Worm (Caenorhabditis elegans) whole organism, L2 larva: ENCODE data around the gene T10H9.8.
A peak's percentile ranks its signal among the peaks of the same experiment; 100 is the strongest.

Experiments used
- C34F6.9 ChIP-seq: fragments of 150-350 bp; optimal IDR thresholded peaks from 2 replicates; lab custom pipeline; 2014; ENCODE audit warnings: missing biosample characterization, missing genetic modification characterization
- F13H6.1 ChIP-seq: sonication (generic microtip); optimal IDR thresholded peaks from 2 replicates; lab custom pipeline; 2016; ENCODE audit warnings: missing genetic modification characterization, missing compliant biosample characterization
- R02D3.7 ChIP-seq: fragments of 150-350 bp; optimal IDR thresholded peaks from 2 replicates; lab custom pipeline; 2014; ENCODE audit warnings: missing biosample characterization, missing genetic modification characterization
- Y55F3AM.14 ChIP-seq: fragments of 200-800 bp; sonication (Bioruptor generic); optimal IDR thresholded peaks from 2 replicates; lab custom pipeline; 2018; ENCODE audit warnings: mild to moderate bottlenecking, missing genetic modification characterization, missing compliant biosample characterization
- ama-1 ChIP-seq: fragments of 150-350 bp; optimal IDR thresholded peaks from 2 replicates; lab custom pipeline; 2018; ENCODE audit warnings: inconsistent platforms
- blmp-1 ChIP-seq: sonication (generic microtip); optimal IDR thresholded peaks from 2 replicates; lab custom pipeline; 2017; ENCODE audit warnings: missing genetic modification characterization, mild to moderate bottlenecking, missing compliant biosample characterization, antibody characterized with exemption, moderate library complexity; ENCODE audit not compliant: insufficient read depth
- dmd-4 ChIP-seq: sonication (generic microtip); optimal IDR thresholded peaks from 2 replicates; lab custom pipeline; 2017; ENCODE audit warnings: missing biosample characterization, missing genetic modification characterization
- egl-27 ChIP-seq: sonication (generic microtip); optimal IDR thresholded peaks from 3 replicates; lab custom pipeline; 2017; ENCODE audit warnings: missing biosample characterization, missing genetic modification reagents, missing genetic modification characterization
- elt-1 ChIP-seq: fragments of 150-350 bp; optimal IDR thresholded peaks from 2 replicates; lab custom pipeline; 2014; ENCODE audit warnings: missing biosample characterization, missing genetic modification characterization
- fos-1 ChIP-seq: fragments of 150-350 bp; optimal IDR thresholded peaks from 2 replicates; lab custom pipeline; 2014; ENCODE audit warnings: missing biosample characterization, missing genetic modification characterization
- gmeb-1 ChIP-seq: fragments of 150-350 bp; optimal IDR thresholded peaks from 2 replicates; lab custom pipeline; 2014; ENCODE audit warnings: missing biosample characterization, missing genetic modification characterization
- lin-11 ChIP-seq: fragments of 150-350 bp; sonication (generic microtip); optimal IDR thresholded peaks from 2 replicates; lab custom pipeline; 2014; ENCODE audit warnings: missing biosample characterization, missing genetic modification characterization, inconsistent platforms, mixed read lengths
- mab-5 ChIP-seq: fragments of 150-350 bp; optimal IDR thresholded peaks from 2 replicates; lab custom pipeline; 2014; ENCODE audit warnings: missing biosample characterization, missing genetic modification characterization
- mbf-1 ChIP-seq: sonication (generic microtip); optimal IDR thresholded peaks from 2 replicates; lab custom pipeline; 2017; ENCODE audit warnings: missing biosample characterization, missing genetic modification characterization
- mdl-1 ChIP-seq, 2 experiments: fragments of 150-350 bp in 1 of 2; sonication (generic microtip) in 1 of 2; optimal IDR thresholded peaks; 2 replicates each; lab custom pipeline; 2017; ENCODE audit warnings: missing biosample characterization in 2 of 2, missing genetic modification characterization in 2 of 2
- nhr-10 ChIP-seq: sonication (generic microtip); optimal IDR thresholded peaks from 2 replicates; lab custom pipeline; 2017; ENCODE audit warnings: missing biosample characterization, missing genetic modification characterization
- nhr-11 ChIP-seq: fragments of 150-350 bp; optimal IDR thresholded peaks from 2 replicates; lab custom pipeline; 2014; ENCODE audit warnings: missing biosample characterization, missing genetic modification characterization
- nhr-12 ChIP-seq: fragments of 150-350 bp; optimal IDR thresholded peaks from 2 replicates; lab custom pipeline; 2014; ENCODE audit warnings: missing biosample characterization, missing genetic modification characterization
- nhr-129 ChIP-seq: fragments of 150-350 bp; optimal IDR thresholded peaks from 2 replicates; lab custom pipeline; 2014; ENCODE audit warnings: missing biosample characterization, missing genetic modification characterization
- nhr-21 ChIP-seq: fragments of 150-350 bp; optimal IDR thresholded peaks from 2 replicates; lab custom pipeline; 2014; ENCODE audit warnings: missing biosample characterization, missing genetic modification characterization
- nhr-23 ChIP-seq: fragments of 150-350 bp; optimal IDR thresholded peaks from 2 replicates; lab custom pipeline; 2014; ENCODE audit warnings: missing biosample characterization, missing genetic modification reagents, missing genetic modification characterization
- nhr-6 ChIP-seq: fragments of 150-350 bp; optimal IDR thresholded peaks from 2 replicates; lab custom pipeline; 2014; ENCODE audit warnings: missing biosample characterization, missing genetic modification characterization
- nhr-77 ChIP-seq: fragments of 150-350 bp; optimal IDR thresholded peaks from 2 replicates; lab custom pipeline; 2014; ENCODE audit warnings: missing biosample characterization, missing genetic modification characterization
- peb-1 ChIP-seq: fragments of 150-350 bp; optimal IDR thresholded peaks from 2 replicates; lab custom pipeline; 2014; ENCODE audit warnings: missing biosample characterization, missing genetic modification characterization
- sem-4 ChIP-seq: fragments of 150-350 bp; optimal IDR thresholded peaks from 2 replicates; lab custom pipeline; 2014; ENCODE audit warnings: missing biosample characterization, missing genetic modification reagents, missing genetic modification characterization
- skn-1 ChIP-seq: sonication (generic microtip); optimal IDR thresholded peaks from 2 replicates; lab custom pipeline; 2017; ENCODE audit warnings: missing biosample characterization, missing genetic modification characterization
- sma-9 ChIP-seq, 2 experiments: fragments of 150-350 bp in 1 of 2; sonication (generic microtip) in 1 of 2; optimal IDR thresholded peaks; 2 replicates each; lab custom pipeline; 2014 to 2016; ENCODE audit warnings: missing genetic modification characterization in 2 of 2, mild to moderate bottlenecking in 1 of 2, missing biosample characterization in 1 of 2, missing compliant biosample characterization in 1 of 2, missing genetic modification reagents in 1 of 2, moderate library complexity in 1 of 2
- snpc-4 ChIP-seq: fragments of 150-350 bp; optimal IDR thresholded peaks from 2 replicates; lab custom pipeline; 2014; ENCODE audit warnings: missing biosample characterization, missing genetic modification characterization
- unc-39 ChIP-seq: fragments of 150-350 bp; optimal IDR thresholded peaks from 2 replicates; lab custom pipeline; 2014; ENCODE audit warnings: missing biosample characterization, missing genetic modification characterization
- unc-55 ChIP-seq: fragments of 150-350 bp; sonication (generic microtip); optimal IDR thresholded peaks from 3 replicates; lab custom pipeline; 2014; ENCODE audit warnings: missing biosample characterization, missing genetic modification reagents, missing genetic modification characterization
- zag-1 ChIP-seq: fragments of 150-350 bp; optimal IDR thresholded peaks from 2 replicates; lab custom pipeline; 2014; ENCODE audit warnings: missing biosample characterization, missing genetic modification characterization
- ztf-1 ChIP-seq: fragments of 200-800 bp; sonication (Bioruptor generic); conservative IDR thresholded peaks from 2 replicates; pipeline ENCODE4 v1.3.6; 2022; ENCODE audit warnings: missing genetic modification characterization, missing compliant biosample characterization
- ztf-11 ChIP-seq: sonication (generic microtip); optimal IDR thresholded peaks from 2 replicates; lab custom pipeline; 2017; ENCODE audit warnings: missing biosample characterization, missing genetic modification characterization

The T10H9.8 gene

ce11 chrV:6669520-6669919 is 17.4 kb downstream of the T10H9.8 start, which contains the start of gene cest-28:
TSS of gene cest-28 (plus strand) at chrV:6669820.
- no peak for TF ChIP-seq ama-1 (lab: Kevin White, UChicago)
- no peak for TF ChIP-seq Y55F3AM.14 (GFP tag; lab: Kevin White, UChicago)
- no peak for TF ChIP-seq snpc-4
- TF ChIP-seq R02D3.7, result no peak
- no peak for TF ChIP-seq egl-27 (tag; lab: Kevin White, UChicago)
- no peak for TF ChIP-seq dmd-4 (tag; lab: Kevin White, UChicago)
- TF ChIP-seq skn-1 (tag; lab: Kevin White, UChicago), result no peak
- TF ChIP-seq mbf-1 (tag; lab: Kevin White, UChicago), result no peak
- no peak for TF ChIP-seq nhr-21

- no peak for TF ChIP-seq R02D3.7
- no peak for TF ChIP-seq nhr-21
- TF ChIP-seq mab-5 (tag; lab: Kevin White, UChicago), result no peak
- no peak for TF ChIP-seq elt-1 (tag; lab: Kevin White, UChicago)
- TF ChIP-seq ztf-1 (GFP tag; lab: Robert Waterston, UW), result no peak
These were observed 21.8 kb downstream of the T10H9.8 start, which contains the start of gene cest-31 for ce11 chrV:6673967-6674366. TSS of gene cest-31 (plus strand) at chrV:6674267.

ce11 chrV:6676158-6676849 is 24.2 kb downstream of the T10H9.8 start, which contains the start of gene cest-34:
TSS of gene cest-34 (plus strand) at chrV:6676799.
- TF ChIP-seq snpc-4, result no peak
- no peak for TF ChIP-seq nhr-23 (tag; lab: Kevin White, UChicago)
- no peak for TF ChIP-seq nhr-77 (tag; lab: Kevin White, UChicago)
- TF ChIP-seq nhr-12 (tag; lab: Kevin White, UChicago), result no peak
- no peak for TF ChIP-seq mdl-1 (tag; optimal IDR thresholded peaks at IDR 0.05; lab: Kevin White, UChicago)
- no peak for TF ChIP-seq F13H6.1 (tag; lab: Kevin White, UChicago)
- TF ChIP-seq nhr-11 (tag; lab: Kevin White, UChicago), result no peak
- TF ChIP-seq dmd-4 (tag; lab: Kevin White, UChicago), result no peak
- TF ChIP-seq fos-1 (tag; lab: Kevin White, UChicago), result peak; percentile 4
- TF ChIP-seq sem-4 (tag; lab: Kevin White, UChicago), result no peak
- TF ChIP-seq nhr-21, result no peak
- TF ChIP-seq sma-9 (GFP tag; optimal IDR thresholded peaks at IDR 0.05; lab: Kevin White, UChicago), result peak; percentile 19
- no peak for TF ChIP-seq sma-9 (tag; optimal IDR thresholded peaks at IDR 0.05; lab: Kevin White, UChicago)
- TF ChIP-seq nhr-10 (tag; lab: Kevin White, UChicago), result no peak
- TF ChIP-seq nhr-6 (tag; lab: Kevin White, UChicago), result no peak

- TF ChIP-seq Y55F3AM.14 (GFP tag; lab: Kevin White, UChicago) (no peak), zag-1 (tag; lab: Kevin White, UChicago) (no peak), C34F6.9 (tag; lab: Kevin White, UChicago) (no peak), gmeb-1 (no peak)
These were observed 29.4 kb downstream of the T10H9.8 start, which contains the start of gene egl-46 for ce11 chrV:6681501-6681900. TSS of gene egl-46 (minus strand) at chrV:6681573.

- no peak for TF ChIP-seq blmp-1
- TF ChIP-seq snpc-4, result no peak
- TF ChIP-seq ztf-11 (tag; lab: Kevin White, UChicago), result no peak
- no peak for TF ChIP-seq nhr-23 (tag; lab: Kevin White, UChicago)
- TF ChIP-seq peb-1, result no peak
- TF ChIP-seq unc-55 (GFP tag; lab: Kevin White, UChicago), result no peak
- TF ChIP-seq nhr-129 (tag; lab: Kevin White, UChicago), result no peak
- TF ChIP-seq, all 48 proteins: peak for 0
These were observed 31.1 kb downstream of the T10H9.8 start for ce11 chrV:6683282-6683681.

ce11 chrV:6683740-6684139 is 31.6 kb downstream of the T10H9.8 start:
- TF ChIP-seq unc-39, result no peak
- no peak for TF ChIP-seq mdl-1 (tag; optimal IDR thresholded peaks at IDR 0.05; lab: Kevin White, UChicago)
- no peak for TF ChIP-seq blmp-1
- no peak for TF ChIP-seq ztf-1 (GFP tag; lab: Robert Waterston, UW)
- TF ChIP-seq sma-9 (GFP tag; optimal IDR thresholded peaks at IDR 0.05; lab: Kevin White, UChicago), result no peak
- no peak for TF ChIP-seq sma-9 (tag; optimal IDR thresholded peaks at IDR 0.05; lab: Kevin White, UChicago)
- no peak for TF ChIP-seq lin-11 (tag; lab: Kevin White, UChicago)
